Fruit fly (Drosophila melanogaster) whole organism, embryonic: ENCODE measurements around the gene PK2-R2.
A peak's percentile ranks its signal among the peaks of the same experiment; 100 is the strongest.

ENCODE experiments used
- BtbVII ChIP-seq: fragments of 200-800 bp; sonication (Bioruptor generic); optimal IDR thresholded peaks from 3 replicates; lab custom pipeline; 2017; ENCODE audit warnings: missing biosample characterization, mild to moderate bottlenecking, missing genetic modification characterization
- CG10147 ChIP-seq: fragments of 200-800 bp; sonication (Bioruptor generic); optimal IDR thresholded peaks from 2 replicates; lab custom pipeline; 2019; ENCODE audit warnings: missing biosample characterization, mild to moderate bottlenecking, missing genetic modification characterization, moderate library complexity
- CG10979 ChIP-seq: fragments of 200-800 bp; sonication (Bioruptor generic); optimal IDR thresholded peaks from 2 replicates; lab custom pipeline; 2018; ENCODE audit warnings: missing biosample characterization, mild to moderate bottlenecking, missing genetic modification characterization, moderate library complexity
- CG12104 ChIP-seq: fragments of 200-800 bp; sonication (Bioruptor generic); optimal IDR thresholded peaks from 3 replicates; lab custom pipeline; 2016; ENCODE audit warnings: missing biosample characterization, missing genetic modification characterization
- CG12299 ChIP-seq: fragments of 200-800 bp; sonication (Bioruptor generic); optimal IDR thresholded peaks from 2 replicates; lab custom pipeline; 2018; ENCODE audit warnings: missing biosample characterization, mild to moderate bottlenecking, missing genetic modification characterization
- CG12769 ChIP-seq: fragments of 200-800 bp; sonication (Bioruptor generic); optimal IDR thresholded peaks from 2 replicates; lab custom pipeline; 2019; ENCODE audit warnings: missing biosample characterization, mild to moderate bottlenecking, missing genetic modification characterization, moderate library complexity
- CG14667 ChIP-seq: fragments of 200-800 bp; sonication (Bioruptor generic); IDR thresholded peaks from 2 replicates; pipeline ENCODE4 v1.3.6; 2022; ENCODE audit warnings: missing biosample characterization, missing genetic modification characterization
- CG1602 ChIP-seq: fragments of 200-800 bp; sonication (Bioruptor generic); optimal IDR thresholded peaks from 3 replicates; lab custom pipeline; 2016; ENCODE audit warnings: missing biosample characterization, missing genetic modification characterization
- CG17186 ChIP-seq: fragments of 200-800 bp; sonication (Bioruptor generic); optimal IDR thresholded peaks from 3 replicates; lab custom pipeline; 2017; ENCODE audit warnings: missing biosample characterization, missing genetic modification reagents, missing genetic modification characterization
- CG1792 ChIP-seq: fragments of 200-800 bp; sonication (Bioruptor generic); optimal IDR thresholded peaks from 2 replicates; lab custom pipeline; 2016; ENCODE audit warnings: missing biosample characterization, missing genetic modification characterization
- CG18599 ChIP-seq: fragments of 200-800 bp; sonication (Bioruptor generic); optimal IDR thresholded peaks from 3 replicates; lab custom pipeline; 2017; ENCODE audit warnings: missing biosample characterization, missing genetic modification characterization, mild to moderate bottlenecking, moderate library complexity, missing genetic modification reagents
- CG2202 ChIP-seq: fragments of 200-800 bp; sonication (Bioruptor generic); optimal IDR thresholded peaks from 2 replicates; lab custom pipeline; 2018; ENCODE audit warnings: missing biosample characterization, mild to moderate bottlenecking, missing genetic modification characterization
- CG3838 ChIP-seq: fragments of 200-800 bp; sonication (Bioruptor generic); optimal IDR thresholded peaks from 3 replicates; lab custom pipeline; 2016; ENCODE audit warnings: missing biosample characterization, missing genetic modification characterization
- CG4360 ChIP-seq: fragments of 200-800 bp; sonication (Bioruptor generic); IDR thresholded peaks from 2 replicates; pipeline ENCODE4 v1.3.6; 2022; ENCODE audit warnings: missing biosample characterization, missing genetic modification characterization
- CG4707 ChIP-seq: fragments of 200-800 bp; sonication (Bioruptor generic); optimal IDR thresholded peaks from 2 replicates; lab custom pipeline; 2018; ENCODE audit warnings: missing biosample characterization, mild to moderate bottlenecking, missing genetic modification characterization, moderate library complexity
- CG4820 ChIP-seq: fragments of 200-800 bp; sonication (Bioruptor generic); optimal IDR thresholded peaks from 3 replicates; lab custom pipeline; 2016; ENCODE audit warnings: missing biosample characterization, missing genetic modification characterization
- CG6791 ChIP-seq: fragments of 200-800 bp; sonication (Bioruptor generic); IDR thresholded peaks from 3 replicates; pipeline ENCODE4 v1.3.6; 2022; ENCODE audit warnings: missing biosample characterization, missing genetic modification characterization; ENCODE audit not compliant: partially characterized antibody
- CG7357 ChIP-seq: fragments of 200-800 bp; sonication (Bioruptor generic); IDR thresholded peaks from 3 replicates; pipeline ENCODE4 v1.3.6; 2022; ENCODE audit warnings: missing biosample characterization, missing genetic modification characterization
- CG7786 ChIP-seq: fragments of 200-800 bp; sonication (Bioruptor generic); optimal IDR thresholded peaks from 2 replicates; lab custom pipeline; 2016; ENCODE audit warnings: missing biosample characterization, missing genetic modification characterization
- CG8281 ChIP-seq: fragments of 200-800 bp; sonication (Bioruptor generic); optimal IDR thresholded peaks from 2 replicates; lab custom pipeline; 2018; ENCODE audit warnings: missing biosample characterization, mild to moderate bottlenecking, missing genetic modification characterization, moderate library complexity
- CG8359 ChIP-seq: fragments of 200-800 bp; sonication (Bioruptor generic); optimal IDR thresholded peaks from 2 replicates; lab custom pipeline; 2017; ENCODE audit warnings: missing biosample characterization, mild to moderate bottlenecking, missing genetic modification characterization, borderline replicate concordance
- CG9797 ChIP-seq: fragments of 200-800 bp; sonication (Bioruptor generic); optimal IDR thresholded peaks from 3 replicates; lab custom pipeline; 2018; ENCODE audit warnings: missing biosample characterization, mild to moderate bottlenecking, missing genetic modification characterization
- CG9817 ChIP-seq: fragments of 200-800 bp; sonication (Bioruptor generic); optimal IDR thresholded peaks from 2 replicates; lab custom pipeline; 2018; ENCODE audit warnings: missing biosample characterization, mild to moderate bottlenecking, missing genetic modification characterization, moderate library complexity
- Dfd ChIP-seq, 2 experiments: fragments of >200 bp; optimal IDR thresholded peaks; 2 replicates each; lab custom pipeline; 2017; ENCODE audit warnings: missing biosample characterization in 2 of 2, missing genetic modification characterization in 2 of 2
- ERR ChIP-seq: fragments of 200-800 bp; sonication (Bioruptor generic); optimal IDR thresholded peaks from 2 replicates; lab custom pipeline; 2016; ENCODE audit warnings: missing biosample characterization, missing genetic modification characterization
- Elba2 ChIP-seq: fragments of 200-800 bp; sonication (Bioruptor generic); optimal IDR thresholded peaks from 3 replicates; lab custom pipeline; 2016; ENCODE audit warnings: missing biosample characterization, missing genetic modification characterization
- HLH4C ChIP-seq: fragments of 200-800 bp; sonication (Bioruptor generic); IDR thresholded peaks from 3 replicates; pipeline ENCODE4 v1.3.6; 2022; ENCODE audit warnings: missing biosample characterization, missing genetic modification characterization; ENCODE audit not compliant: partially characterized antibody
- HLH54F ChIP-seq: fragments of 200-800 bp; sonication (Bioruptor generic); optimal IDR thresholded peaks from 3 replicates; lab custom pipeline; 2016; ENCODE audit warnings: missing biosample characterization, missing genetic modification characterization
- Hmx ChIP-seq: fragments of 200-800 bp; sonication (Bioruptor generic); optimal IDR thresholded peaks from 2 replicates; lab custom pipeline; 2016; ENCODE audit warnings: missing biosample characterization, missing genetic modification characterization
- Hr78 ChIP-seq, 2 experiments: fragments of 200-800 bp in 1 of 2; fragments of >200 bp in 1 of 2; sonication (Bioruptor generic) in 1 of 2; optimal IDR thresholded peaks; 2 replicates each; lab custom pipeline; 2017 to 2019; ENCODE audit warnings: missing biosample characterization in 2 of 2, missing genetic modification characterization in 2 of 2, mild to moderate bottlenecking in 1 of 2, moderate library complexity in 1 of 2
- Lhr ChIP-seq: fragments of 200-800 bp; sonication (Bioruptor generic); optimal IDR thresholded peaks from 3 replicates; lab custom pipeline; 2017; ENCODE audit warnings: mild to moderate bottlenecking, missing biosample characterization, missing genetic modification reagents, missing genetic modification characterization
- Lim3 ChIP-seq: fragments of 200-800 bp; sonication (Bioruptor generic); IDR thresholded peaks from 2 replicates; pipeline ENCODE4 v1.3.6; 2022; ENCODE audit warnings: missing biosample characterization, missing genetic modification characterization
- Mrtf ChIP-seq: fragments of 200-800 bp; sonication (Bioruptor generic); IDR thresholded peaks from 3 replicates; pipeline ENCODE4 v1.3.6; 2022; ENCODE audit warnings: missing biosample characterization, missing genetic modification characterization
- Spps ChIP-seq: fragments of 200-800 bp; sonication (Bioruptor generic); optimal IDR thresholded peaks from 2 replicates; lab custom pipeline; 2018; ENCODE audit warnings: missing biosample characterization, mild to moderate bottlenecking, missing genetic modification characterization
- TFAM ChIP-seq: fragments of 200-800 bp; sonication (Bioruptor generic); optimal IDR thresholded peaks from 2 replicates; lab custom pipeline; 2017; ENCODE audit warnings: missing biosample characterization, missing genetic modification characterization, inconsistent platforms
- bowl ChIP-seq: fragments of 200-800 bp; sonication (Bioruptor generic); IDR thresholded peaks from 2 replicates; pipeline ENCODE4 v1.3.6; 2022; ENCODE audit warnings: missing biosample characterization, missing genetic modification characterization
- cas ChIP-seq: fragments of 200-800 bp; sonication (Bioruptor generic); IDR thresholded peaks from 2 replicates; pipeline ENCODE4 v1.3.6; 2022; ENCODE audit warnings: missing biosample characterization, missing genetic modification characterization
- dmrt11E ChIP-seq: fragments of 200-800 bp; sonication (Bioruptor generic); optimal IDR thresholded peaks from 3 replicates; lab custom pipeline; 2018; ENCODE audit warnings: missing biosample characterization, mild to moderate bottlenecking, missing genetic modification characterization, moderate library complexity
- esg ChIP-seq: fragments of 200-800 bp; sonication (Bioruptor generic); conservative IDR thresholded peaks from 2 replicates; pipeline ENCODE4 v1.3.6; 2022; ENCODE audit warnings: missing biosample characterization, missing genetic modification characterization
- fd64A ChIP-seq: fragments of 200-800 bp; sonication (Bioruptor generic); optimal IDR thresholded peaks from 3 replicates; lab custom pipeline; 2018; ENCODE audit warnings: missing biosample characterization, mild to moderate bottlenecking, missing genetic modification characterization
- ftz-f1 ChIP-seq: fragments of 200-800 bp; sonication (Bioruptor generic); optimal IDR thresholded peaks from 2 replicates; lab custom pipeline; 2016; ENCODE audit warnings: missing biosample characterization, missing genetic modification characterization
- gcm ChIP-seq: fragments of 200-800 bp; sonication (Bioruptor generic); optimal IDR thresholded peaks from 2 replicates; lab custom pipeline; 2019; ENCODE audit warnings: missing biosample characterization, mild to moderate bottlenecking, missing genetic modification characterization, moderate library complexity
- grau ChIP-seq: fragments of 200-800 bp; optimal IDR thresholded peaks from 3 replicates; lab custom pipeline; 2019; ENCODE audit warnings: missing biosample characterization, mild to moderate bottlenecking, missing genetic modification characterization, moderate library complexity
- org-1 ChIP-seq: fragments of 200-800 bp; sonication (Bioruptor generic); optimal IDR thresholded peaks from 2 replicates; lab custom pipeline; 2017; ENCODE audit warnings: missing biosample characterization, missing genetic modification characterization
- pho ChIP-seq: fragments of 200-800 bp; sonication (Bioruptor generic); optimal IDR thresholded peaks from 2 replicates; lab custom pipeline; 2016; ENCODE audit warnings: missing biosample characterization, missing genetic modification characterization
- prd ChIP-seq, 3 experiments: fragments of >200 bp in 2 of 3; fragments of 200-800 bp in 1 of 3; sonication (Bioruptor generic) in 1 of 3; optimal IDR thresholded peaks in 2 of 3; IDR thresholded peaks in 1 of 3; 2 replicates in 2 of 3; 3 replicates in 1 of 3; pipeline versions ENCODE4 v1.3.6 to Lab custom; 2017 to 2022; ENCODE audit warnings: missing biosample characterization in 1 of 3, missing genetic modification characterization in 1 of 3
- slbo ChIP-seq: fragments of 200-800 bp; sonication (Bioruptor generic); IDR thresholded peaks from 2 replicates; pipeline ENCODE4 v1.3.6; 2022; ENCODE audit warnings: missing biosample characterization, missing genetic modification characterization

Gene PK2-R2

dm6 chr3R:13364175-13365174, 30.5 kb upstream of the PK2-R2 start, which contains the start of gene Dic1 (continued):
- TF ChIP-seq CG17186 (peak; percentile 80), CG6791 (GFP tag; lab: Robert Waterston, UW) (no peak), CG1602 (GFP tag; lab: Kevin White, UChicago) (peak; percentile 96), ERR (peak; percentile 32), CG1792 (GFP tag; lab: Kevin White, UChicago) (peak; percentile 84), CG8281 (tag; lab: Kevin White, UChicago) (peak; percentile 87), Elba2 (GFP tag; lab: Kevin White, UChicago) (peak; percentile 49), BtbVII (GFP tag; lab: Kevin White, UChicago) (peak; percentile 98), CG4707 (GFP tag; lab: Kevin White, UChicago) (peak; percentile 77), CG4360 (peak; percentile 50), HLH54F (GFP tag; lab: Kevin White, UChicago) (peak; percentile 93), Lim3 (GFP tag; lab: Robert Waterston, UW) (peak; percentile 74), esg (GFP tag; lab: Robert Waterston, UW) (peak; percentile 91), CG18599 (peak; percentile 98), CG9817 (tag; lab: Kevin White, UChicago) (peak; percentile 95), TFAM (GFP tag; lab: Kevin White, UChicago) (peak; percentile 65), Hmx (peak; percentile 88), fd64A (GFP tag; lab: Kevin White, UChicago) (peak; percentile 18), dmrt11E (tag; lab: Kevin White, UChicago) (peak; percentile 90), bowl (GFP tag; lab: Robert Waterston, UW) (peak; percentile 48; the same call in 1 of the 2 replicates), CG10979 (peak; percentile 99), CG7357 (GFP tag; lab: Robert Waterston, UW) (peak; percentile 85), Mrtf (GFP tag; lab: Robert Waterston, UW) (peak; percentile 90), prd (optimal IDR thresholded peaks at IDR 0.05; lab: Kevin White, UChicago) (no peak), prd (GFP tag; IDR thresholded peaks at IDR 0.05; lab: Robert Waterston, UW) (peak; percentile 92), CG8359 (peak; percentile 90), gcm (peak; percentile 95), Dfd (GFP tag; optimal IDR thresholded peaks at IDR 0.05; lab: Kevin White, UChicago) (peak in 1 of 2 experiments; percentile 35), CG12769 (tag; lab: Kevin White, UChicago) (peak; percentile 100), org-1 (GFP tag; lab: Kevin White, UChicago) (peak; percentile 96), CG2202 (tag; lab: Kevin White, UChicago) (peak; percentile 89), CG14667 (GFP tag; lab: Robert Waterston, UW) (peak; percentile 74), CG12104 (peak; percentile 99), Hr78 (GFP tag; optimal IDR thresholded peaks at IDR 0.05; lab: Kevin White, UChicago) (peak in 1 of 2 experiments; percentile 99), slbo (GFP tag; lab: Robert Waterston, UW) (peak; percentile 93), CG12299 (tag; lab: Kevin White, UChicago) (peak; percentile 91), ftz-f1 (GFP tag; lab: Kevin White, UChicago) (peak; percentile 41), Lhr (GFP tag; lab: Kevin White, UChicago) (peak; percentile 79), CG10147 (GFP tag; lab: Kevin White, UChicago) (peak; percentile 98), cas (GFP tag; lab: Robert Waterston, UW) (peak; percentile 70), CG3838 (peak; percentile 71), grau (tag; lab: Kevin White, UChicago) (peak; percentile 96), CG7786 (peak; percentile 91), pho (peak; percentile 95), HLH4C (GFP tag; lab: Robert Waterston, UW) (peak; percentile 53; the same call in 1 of the 3 replicates), Spps (peak; percentile 97), CG4820 (GFP tag; lab: Kevin White, UChicago) (peak; percentile 97), CG9797 (GFP tag; lab: Kevin White, UChicago) (peak; percentile 41)
